Fruit fly (Drosophila melanogaster) whole organism, embryonic: Measurements from ENCODE around the gene CG17199.
A peak's percentile ranks its signal among the peaks of the same experiment; 100 is the strongest.

Experiments
- ATbp ChIP-seq: fragments of 200-800 bp; sonication (Bioruptor generic); optimal IDR thresholded peaks from 2 replicates; lab custom pipeline; 2017; ENCODE audit warnings: missing biosample characterization, mild to moderate bottlenecking, missing genetic modification characterization, missing genetic modification reagents
- B-H2 ChIP-seq: fragments of 200-800 bp; sonication (Bioruptor generic); optimal IDR thresholded peaks from 2 replicates; lab custom pipeline; 2018; ENCODE audit warnings: missing biosample characterization, mild to moderate bottlenecking, missing genetic modification characterization
- CG10366 ChIP-seq: fragments of 200-800 bp; sonication (Bioruptor generic); IDR thresholded peaks from 2 replicates; pipeline ENCODE4 v1.3.6; 2022; ENCODE audit warnings: missing biosample characterization, missing genetic modification characterization
- CG10959 ChIP-seq: fragments of 200-800 bp; sonication (Bioruptor generic); IDR thresholded peaks from 2 replicates; pipeline ENCODE4 v1.3.6; 2022; ENCODE audit warnings: missing biosample characterization, missing genetic modification characterization
- CG11504 ChIP-seq: fragments of 200-800 bp; sonication (Bioruptor generic); optimal IDR thresholded peaks from 3 replicates; lab custom pipeline; 2019; ENCODE audit warnings: missing biosample characterization, mild to moderate bottlenecking, missing genetic modification characterization, moderate library complexity
- CG12104 ChIP-seq: fragments of 200-800 bp; sonication (Bioruptor generic); optimal IDR thresholded peaks from 3 replicates; lab custom pipeline; 2016; ENCODE audit warnings: missing biosample characterization, missing genetic modification characterization
- CG12659 ChIP-seq: fragments of 200-800 bp; sonication (Bioruptor generic); optimal IDR thresholded peaks from 3 replicates; lab custom pipeline; 2017; ENCODE audit warnings: mild to moderate bottlenecking, missing biosample characterization, missing genetic modification reagents, missing genetic modification characterization
- CG13123 ChIP-seq: fragments of 200-800 bp; sonication (Bioruptor generic); optimal IDR thresholded peaks from 2 replicates; lab custom pipeline; 2016; ENCODE audit warnings: missing biosample characterization, missing genetic modification characterization
- CG13287 ChIP-seq: fragments of 200-800 bp; sonication (Bioruptor generic); IDR thresholded peaks from 2 replicates; pipeline ENCODE4 v1.3.6; 2022; ENCODE audit warnings: missing biosample characterization, missing genetic modification characterization; ENCODE audit not compliant: partially characterized antibody
- CG14050 ChIP-seq: fragments of 200-800 bp; sonication (Bioruptor generic); IDR thresholded peaks from 3 replicates; pipeline ENCODE4 v1.3.6; 2022; ENCODE audit warnings: missing biosample characterization, missing genetic modification characterization
- CG15011 ChIP-seq: fragments of 200-800 bp; sonication (Bioruptor generic); optimal IDR thresholded peaks from 3 replicates; lab custom pipeline; 2018; ENCODE audit warnings: missing biosample characterization, mild to moderate bottlenecking, missing genetic modification characterization
- CG1603 ChIP-seq: fragments of 200-800 bp; sonication (Bioruptor generic); optimal IDR thresholded peaks from 2 replicates; lab custom pipeline; 2019; ENCODE audit warnings: missing biosample characterization, mild to moderate bottlenecking, missing genetic modification characterization, moderate library complexity
- CG30403 ChIP-seq: fragments of 200-800 bp; sonication (Bioruptor generic); optimal IDR thresholded peaks from 3 replicates; lab custom pipeline; 2016; ENCODE audit warnings: missing biosample characterization, missing genetic modification characterization
- CG3065 ChIP-seq: fragments of 200-800 bp; sonication (Bioruptor generic); optimal IDR thresholded peaks from 2 replicates; lab custom pipeline; 2016; ENCODE audit warnings: missing biosample characterization, missing genetic modification characterization
- CG32532 ChIP-seq: fragments of 200-800 bp; sonication (Bioruptor generic); IDR thresholded peaks from 2 replicates; pipeline ENCODE4 v1.3.6; 2022; ENCODE audit warnings: missing biosample characterization, missing genetic modification characterization
- CG3726 ChIP-seq: fragments of 200-800 bp; sonication (Bioruptor generic); IDR thresholded peaks from 3 replicates; pipeline ENCODE4, ENCODE4 v1.3.6; 2022; ENCODE audit warnings: missing biosample characterization, missing genetic modification characterization
- CG3847 ChIP-seq: fragments of 200-800 bp; sonication (Bioruptor generic); IDR thresholded peaks from 2 replicates; pipeline ENCODE4 v1.3.6; 2022; ENCODE audit warnings: missing biosample characterization, missing genetic modification characterization
- CG6791 ChIP-seq: fragments of 200-800 bp; sonication (Bioruptor generic); IDR thresholded peaks from 3 replicates; pipeline ENCODE4 v1.3.6; 2022; ENCODE audit warnings: missing biosample characterization, missing genetic modification characterization; ENCODE audit not compliant: partially characterized antibody
- CG7928 ChIP-seq: fragments of 200-800 bp; sonication (Bioruptor generic); optimal IDR thresholded peaks from 2 replicates; lab custom pipeline; 2017; ENCODE audit warnings: missing biosample characterization, mild to moderate bottlenecking, missing genetic modification characterization
- CG9932 ChIP-seq: fragments of 200-800 bp; sonication (Bioruptor generic); IDR thresholded peaks from 2 replicates; pipeline ENCODE4 v1.3.6; 2022; ENCODE audit warnings: missing biosample characterization, missing genetic modification characterization
- CHES-1-like ChIP-seq: fragments of 200-800 bp; sonication (Bioruptor generic); optimal IDR thresholded peaks from 2 replicates; lab custom pipeline; 2016; ENCODE audit warnings: missing biosample characterization, missing genetic modification characterization
- E2f2 ChIP-seq: fragments of 200-800 bp; sonication (Bioruptor generic); IDR thresholded peaks from 2 replicates; pipeline ENCODE4 v1.3.6; 2022; ENCODE audit warnings: missing biosample characterization, missing genetic modification characterization
- Fer3 ChIP-seq: fragments of 200-800 bp; sonication (Bioruptor generic); optimal IDR thresholded peaks from 2 replicates; lab custom pipeline; 2018; ENCODE audit warnings: missing biosample characterization, mild to moderate bottlenecking, missing genetic modification characterization, moderate library complexity
- Hand ChIP-seq: fragments of 200-800 bp; sonication (Bioruptor generic); optimal IDR thresholded peaks from 2 replicates; lab custom pipeline; 2017; ENCODE audit warnings: mild to moderate bottlenecking, missing biosample characterization, missing genetic modification reagents, missing genetic modification characterization
- Hey ChIP-seq: fragments of 200-800 bp; sonication (Bioruptor generic); optimal IDR thresholded peaks from 3 replicates; lab custom pipeline; 2018; ENCODE audit warnings: missing biosample characterization, mild to moderate bottlenecking, missing genetic modification characterization
- Med ChIP-seq: fragments of 200-800 bp; sonication (Bioruptor generic); peaks from one replicate; lab custom pipeline; 2016; ENCODE audit warnings: missing biosample characterization, missing genetic modification characterization, mild to moderate bottlenecking, inconsistent platforms, moderate library complexity
- Nf-YC ChIP-seq: fragments of 200-800 bp; optimal IDR thresholded peaks from 3 replicates; lab custom pipeline; 2019; ENCODE audit warnings: missing biosample characterization, mild to moderate bottlenecking, missing genetic modification characterization, moderate library complexity
- Oaz ChIP-seq: fragments of 200-800 bp; sonication (Bioruptor generic); IDR thresholded peaks from 2 replicates; pipeline ENCODE4 v1.3.6; 2022; ENCODE audit warnings: missing biosample characterization, missing genetic modification characterization
- abd-A ChIP-seq: fragments of 200-800 bp; sonication (Bioruptor generic); optimal IDR thresholded peaks from 3 replicates; lab custom pipeline; 2019; ENCODE audit warnings: missing biosample characterization, mild to moderate bottlenecking, missing genetic modification characterization, moderate library complexity
- ara ChIP-seq: fragments of 200-800 bp; sonication (Bioruptor generic); IDR thresholded peaks from 2 replicates; pipeline ENCODE4 v1.3.6; 2022; ENCODE audit warnings: missing biosample characterization, missing genetic modification characterization
- bab2 ChIP-seq: fragments of 200-800 bp; sonication (Bioruptor generic); optimal IDR thresholded peaks from 2 replicates; lab custom pipeline; 2016; ENCODE audit warnings: missing biosample characterization, missing genetic modification characterization
- bbx ChIP-seq: fragments of 200-800 bp; sonication (Bioruptor generic); IDR thresholded peaks from 2 replicates; pipeline ENCODE4 v1.3.6; 2022; ENCODE audit warnings: missing biosample characterization, missing genetic modification characterization; ENCODE audit not compliant: partially characterized antibody
- bigmax ChIP-seq: fragments of 200-800 bp; sonication (Bioruptor generic); optimal IDR thresholded peaks from 2 replicates; lab custom pipeline; 2018; ENCODE audit warnings: missing biosample characterization, mild to moderate bottlenecking, missing genetic modification characterization
- btn ChIP-seq: fragments of 200-800 bp; sonication (Bioruptor generic); optimal IDR thresholded peaks from 2 replicates; lab custom pipeline; 2016; ENCODE audit warnings: missing biosample characterization, missing genetic modification characterization
- dan ChIP-seq: fragments of 200-800 bp; sonication (Bioruptor generic); IDR thresholded peaks from 2 replicates; pipeline ENCODE4 v1.3.6; 2022; ENCODE audit warnings: missing biosample characterization, missing genetic modification characterization
- dpn ChIP-seq, 2 experiments: fragments of 200-800 bp; sonication (Bioruptor generic); optimal IDR thresholded peaks; 3 replicates each; lab custom pipeline; 2016; ENCODE audit warnings: missing biosample characterization in 2 of 2, missing genetic modification characterization in 2 of 2
- ems ChIP-seq: fragments of 200-800 bp; sonication (Bioruptor generic); optimal IDR thresholded peaks from 3 replicates; lab custom pipeline; 2016; ENCODE audit warnings: missing biosample characterization, missing genetic modification characterization
- fd64A ChIP-seq: fragments of 200-800 bp; sonication (Bioruptor generic); optimal IDR thresholded peaks from 3 replicates; lab custom pipeline; 2018; ENCODE audit warnings: missing biosample characterization, mild to moderate bottlenecking, missing genetic modification characterization
- fu2 ChIP-seq: fragments of 200-800 bp; sonication (Bioruptor generic); optimal IDR thresholded peaks from 2 replicates; lab custom pipeline; 2016; ENCODE audit warnings: missing biosample characterization, missing genetic modification characterization
- hkb ChIP-seq, 2 experiments: fragments of 200-800 bp in 1 of 2; fragments of >200 bp in 1 of 2; sonication (Bioruptor generic) in 1 of 2; IDR thresholded peaks in 1 of 2; optimal IDR thresholded peaks in 1 of 2; 2 replicates each; pipeline versions ENCODE4 v1.3.6 to Lab custom; 2017 to 2022; ENCODE audit warnings: missing biosample characterization in 1 of 2, missing genetic modification characterization in 1 of 2
- pita ChIP-seq: fragments of 200-800 bp; sonication (Bioruptor generic); optimal IDR thresholded peaks from 2 replicates; lab custom pipeline; 2017; ENCODE audit warnings: missing biosample characterization, mild to moderate bottlenecking, missing genetic modification characterization
- slou ChIP-seq: fragments of 200-800 bp; sonication (Bioruptor generic); optimal IDR thresholded peaks from 3 replicates; lab custom pipeline; 2016; ENCODE audit warnings: missing biosample characterization, missing genetic modification characterization
- sna ChIP-seq: fragments of 200-800 bp; sonication (Bioruptor generic); IDR thresholded peaks from 2 replicates; pipeline ENCODE4 v1.3.6; 2022; ENCODE audit warnings: missing biosample characterization, missing genetic modification characterization; ENCODE audit not compliant: partially characterized antibody
- trem ChIP-seq: fragments of 200-800 bp; optimal IDR thresholded peaks from 3 replicates; lab custom pipeline; 2019; ENCODE audit warnings: missing biosample characterization, mild to moderate bottlenecking, missing genetic modification characterization, moderate library complexity
- unc-4 ChIP-seq: fragments of 200-800 bp; sonication (Bioruptor generic); IDR thresholded peaks from 2 replicates; pipeline ENCODE4 v1.3.6; 2022; ENCODE audit warnings: missing biosample characterization, missing genetic modification characterization; ENCODE audit not compliant: partially characterized antibody
- vnd ChIP-seq: fragments of 200-800 bp; sonication (Bioruptor generic); IDR thresholded peaks from 3 replicates; pipeline ENCODE4 v1.3.6; 2022; ENCODE audit warnings: missing biosample characterization, missing genetic modification characterization; ENCODE audit not compliant: partially characterized antibody
- wdn ChIP-seq: fragments of 200-800 bp; sonication (Bioruptor generic); IDR thresholded peaks from 2 replicates; pipeline ENCODE4 v1.3.6; 2022; ENCODE audit warnings: missing biosample characterization, missing genetic modification characterization

CG17199 gene

dm6 chr3R:20253002-20253584 is 43.5 kb upstream of the CG17199 start (continued):
- TF ChIP-seq dan (GFP tag; lab: Robert Waterston, UW) (no peak), CHES-1-like (GFP tag; lab: Kevin White, UChicago) (peak; percentile 61), CG12104 (peak; percentile 20), CG10366 (peak; percentile 83), hkb (optimal IDR thresholded peaks at IDR 0.05; lab: Kevin White, UChicago) (no peak), hkb (GFP tag; IDR thresholded peaks at IDR 0.05; lab: Robert Waterston, UW) (peak; percentile 92), slou (peak; percentile 70), CG12659 (GFP tag; lab: Kevin White, UChicago) (peak; percentile 63)
- TF ChIP-seq, all 482 proteins: peak for 402

dm6 chr3R:20252443-20252913 is 42.9 kb upstream of the CG17199 start, which contains the start of gene cic:
TSS of gene cic (plus strand) at chr3R:20252770.
- peak; percentile 60 for TF ChIP-seq E2f2 (GFP tag; lab: Robert Waterston, UW)
- TF ChIP-seq bab2 (GFP tag; lab: Kevin White, UChicago): no peak
- TF ChIP-seq ara (GFP tag; lab: Robert Waterston, UW): peak; percentile 31
- TF ChIP-seq Oaz (GFP tag; lab: Robert Waterston, UW): no peak
- no peak for TF ChIP-seq CG15011 (GFP tag; lab: Kevin White, UChicago)
- TF ChIP-seq vnd (GFP tag; lab: Robert Waterston, UW): 0 out of 3 replicates have a peak, but pooled peaks have one; percentile 36
- TF ChIP-seq CG7928: no peak
- no peak for TF ChIP-seq btn (GFP tag; lab: Kevin White, UChicago)
- no peak for TF ChIP-seq CG13123 (GFP tag; lab: Kevin White, UChicago)
- TF ChIP-seq wdn: 0 out of 2 replicates have a peak, but pooled peaks have one; percentile 19
- no peak for TF ChIP-seq bigmax (GFP tag; lab: Kevin White, UChicago)
- no peak for TF ChIP-seq CG3726 (GFP tag; lab: Robert Waterston, UW)
- no peak for TF ChIP-seq ems
- peak; percentile 15 for TF ChIP-seq Hand
- TF ChIP-seq abd-A (tag; lab: Kevin White, UChicago): no peak
- no peak for TF ChIP-seq ATbp (GFP tag; lab: Kevin White, UChicago)
- TF ChIP-seq CG10959 (GFP tag; lab: Robert Waterston, UW): no peak
- TF ChIP-seq CG30403 (GFP tag; lab: Kevin White, UChicago): no peak
- peak; percentile 56; the same call in 1 of the 2 replicates for TF ChIP-seq CG3847 (GFP tag; lab: Robert Waterston, UW)
- peak; percentile 84 for TF ChIP-seq trem (tag; lab: Kevin White, UChicago)
- TF ChIP-seq Nf-YC (tag; lab: Kevin White, UChicago): peak; percentile 18
- TF ChIP-seq CG1603 (tag; lab: Kevin White, UChicago): peak; percentile 61
- no peak for TF ChIP-seq B-H2 (GFP tag; lab: Kevin White, UChicago)
- TF ChIP-seq CG6791 (GFP tag; lab: Robert Waterston, UW): peak; percentile 54; the same call in 1 of the 3 replicates
- no peak for TF ChIP-seq CHES-1-like (GFP tag; lab: Kevin White, UChicago)
- peak; percentile 75 for TF ChIP-seq CG13287
- no peak for TF ChIP-seq CG9932 (GFP tag; lab: Robert Waterston, UW)
- TF ChIP-seq unc-4 (GFP tag; lab: Robert Waterston, UW): peak; percentile 53
- no peak for TF ChIP-seq CG3065
- TF ChIP-seq Hey (tag; lab: Kevin White, UChicago): no peak
- TF ChIP-seq fu2: no peak
- no peak for TF ChIP-seq CG14050
- TF ChIP-seq Med (GFP tag; lab: Kevin White, UChicago): peak; percentile 92
- TF ChIP-seq pita (GFP tag; lab: Kevin White, UChicago): peak; percentile 75
- no peak for TF ChIP-seq Fer3 (tag; lab: Kevin White, UChicago)
- no peak for TF ChIP-seq fd64A (GFP tag; lab: Kevin White, UChicago)
- TF ChIP-seq CG32532 (GFP tag; lab: Robert Waterston, UW): 0 out of 2 replicates have a peak, but pooled peaks have one; percentile 8
- peak; percentile 28 for TF ChIP-seq CG11504
- peak; percentile 75 for TF ChIP-seq sna (GFP tag; lab: Robert Waterston, UW)
- TF ChIP-seq CG12659 (GFP tag; lab: Kevin White, UChicago): peak; percentile 40
- TF ChIP-seq bbx (GFP tag; lab: Robert Waterston, UW): peak; percentile 39
- TF ChIP-seq dpn (GFP tag; optimal IDR thresholded peaks at IDR 0.05; lab: Kevin White, UChicago): no peak
